Worm (Caenorhabditis elegans) whole organism, early embryonic: Measurements from ENCODE around the gene lron-1.

ENCODE experiments used
- B0310.2 ChIP-seq: sonication (generic microtip); optimal IDR thresholded peaks from 2 replicates; lab custom pipeline; 2016; ENCODE audit warnings: mild to moderate bottlenecking, missing genetic modification characterization, missing compliant biosample characterization
- F13C5.2 ChIP-seq: sonication (generic microtip); optimal IDR thresholded peaks from 2 replicates; lab custom pipeline; 2017; ENCODE audit warnings: mild to moderate bottlenecking, missing genetic modification characterization, inconsistent platforms, missing compliant biosample characterization
- aly-1 ChIP-seq: sonication (generic microtip); optimal IDR thresholded peaks from 2 replicates; lab custom pipeline; 2016; ENCODE audit warnings: missing genetic modification characterization, missing compliant biosample characterization
- ama-1 ChIP-seq: fragments of 150-350 bp; optimal IDR thresholded peaks from 2 replicates; lab custom pipeline; 2014
- ceh-13 ChIP-seq: fragments of 200-800 bp; sonication (Bioruptor generic); optimal IDR thresholded peaks from 2 replicates; lab custom pipeline; 2018; ENCODE audit warnings: mild to moderate bottlenecking, missing genetic modification characterization, missing compliant biosample characterization
- ceh-36 ChIP-seq: sonication (generic microtip); optimal IDR thresholded peaks from 2 replicates; lab custom pipeline; 2016; ENCODE audit warnings: missing genetic modification characterization, inconsistent platforms, missing compliant biosample characterization
- ets-7 ChIP-seq: sonication (generic microtip); optimal IDR thresholded peaks from 2 replicates; lab custom pipeline; 2016; ENCODE audit warnings: missing genotype, missing genetic modification characterization, missing compliant biosample characterization
- flt-1 ChIP-seq: fragments of 200-800 bp; sonication (Bioruptor generic); IDR thresholded peaks from 2 replicates; pipeline ENCODE4 v1.3.6; 2022; ENCODE audit warnings: missing genetic modification characterization, missing compliant biosample characterization
- hmbx-1 ChIP-seq: sonication (generic microtip); optimal IDR thresholded peaks from 2 replicates; lab custom pipeline; 2016; ENCODE audit warnings: mild to moderate bottlenecking, missing genetic modification characterization, missing compliant biosample characterization
- hnd-1 ChIP-seq: sonication (generic microtip); optimal IDR thresholded peaks from 2 replicates; lab custom pipeline; 2016; ENCODE audit warnings: missing genetic modification characterization, missing compliant biosample characterization
- pes-1 ChIP-seq: fragments of 200-800 bp; sonication (Bioruptor generic); IDR thresholded peaks from 2 replicates; pipeline ENCODE4 v1.3.6; 2022; ENCODE audit warnings: missing genetic modification reagents, missing genetic modification characterization, missing compliant biosample characterization
- scrt-1 ChIP-seq: fragments of 200-800 bp; sonication (Bioruptor generic); IDR thresholded peaks from 2 replicates; pipeline ENCODE4 v1.3.6; 2022; ENCODE audit warnings: missing genetic modification characterization, missing compliant biosample characterization
- sea-1 ChIP-seq: fragments of 200-800 bp; sonication (Bioruptor generic); conservative IDR thresholded peaks from 2 replicates; pipeline ENCODE4 v1.3.6; 2022; ENCODE audit warnings: missing genetic modification characterization, missing compliant biosample characterization
- tbx-11 ChIP-seq: fragments of 200-800 bp; sonication (Bioruptor generic); IDR thresholded peaks from 2 replicates; pipeline ENCODE4 v1.3.6; 2022; ENCODE audit warnings: missing genetic modification characterization, missing compliant biosample characterization

DNA sequence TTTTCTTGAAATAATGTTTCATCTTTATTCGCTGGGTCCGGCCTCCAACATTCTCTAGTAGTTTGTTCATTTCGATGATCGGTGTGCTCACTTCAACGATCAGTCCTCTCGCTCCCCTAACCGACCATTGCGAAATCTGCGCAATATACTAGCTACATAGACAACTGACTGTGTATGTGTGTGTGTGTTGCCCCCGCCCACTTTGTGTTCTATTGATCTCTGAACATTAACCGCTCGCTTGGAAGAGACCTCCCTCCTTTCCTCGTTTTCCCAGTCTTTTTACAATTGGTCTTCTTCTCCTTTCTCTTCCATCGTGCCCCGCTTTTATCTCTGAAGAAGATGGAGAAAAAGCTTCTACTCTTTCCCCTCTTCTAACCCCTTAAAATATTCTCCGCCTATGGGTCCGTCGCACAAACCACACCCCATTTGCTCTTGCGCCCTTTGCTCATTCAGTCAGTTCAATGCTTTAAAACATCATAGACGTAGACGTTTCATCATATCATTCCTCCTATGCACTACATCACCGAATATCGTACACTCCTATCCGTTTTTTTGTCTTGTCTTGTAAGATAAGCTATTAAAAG lies 15.1 kb upstream of the lron-1 start:
- no peak for TF ChIP-seq ama-1
- TF ChIP-seq ets-7 (tag; lab: Kevin White, UChicago) = no peak
- no peak for TF ChIP-seq ceh-36
- TF ChIP-seq B0310.2 (tag; lab: Kevin White, UChicago) = no peak
- no peak for TF ChIP-seq F13C5.2 (tag; lab: Kevin White, UChicago)
- TF ChIP-seq ceh-13 (GFP tag; lab: Kevin White, UChicago) = no peak
- TF ChIP-seq tbx-11 (GFP tag; lab: Robert Waterston, UW) = no peak
- no peak for TF ChIP-seq pes-1
- no peak for TF ChIP-seq sea-1 (GFP tag; lab: Robert Waterston, UW)
- TF ChIP-seq aly-1 (tag; lab: Kevin White, UChicago) = no peak
- no peak for TF ChIP-seq flt-1 (GFP tag; lab: Robert Waterston, UW)
- no peak for TF ChIP-seq scrt-1
- TF ChIP-seq hmbx-1 (tag; lab: Kevin White, UChicago) = no peak
- TF ChIP-seq hnd-1 (tag; lab: Kevin White, UChicago) = no peak
